Worm (Caenorhabditis elegans) whole organism, young adult: ENCODE data around the gene nlp-13.
"Not testable (repeated sequence)": the region's sequence is repeated elsewhere in the genome, so short reads cannot be mapped to it uniquely, and the experiment has no call there.

ENCODE experiments used
- C17E4.6 ChIP-seq: fragments of 200-800 bp; sonication (Bioruptor generic); IDR thresholded peaks from 2 replicates; pipeline ENCODE4 v1.3.6; 2022; ENCODE audit warnings: missing genetic modification reagents, missing genetic modification characterization, missing compliant biosample characterization
- D2030.7 ChIP-seq: fragments of 200-800 bp; sonication (Bioruptor generic); IDR thresholded peaks from 2 replicates; pipeline ENCODE4 v1.3.6; 2022; ENCODE audit warnings: missing genetic modification reagents, missing genetic modification characterization, missing compliant biosample characterization
- F22D6.2 ChIP-seq: sonication (generic microtip); optimal IDR thresholded peaks from 2 replicates; lab custom pipeline; 2016; ENCODE audit warnings: mild to moderate bottlenecking, missing genetic modification characterization, missing compliant biosample characterization
- F39B2.1 ChIP-seq: fragments of 200-800 bp; sonication (Bioruptor generic); IDR thresholded peaks from 2 replicates; pipeline ENCODE4 v1.3.6; 2022; ENCODE audit warnings: missing genetic modification reagents, missing genetic modification characterization, missing compliant biosample characterization
- F57C9.4 ChIP-seq: sonication (generic microtip); optimal IDR thresholded peaks from 2 replicates; lab custom pipeline; 2017; ENCODE audit warnings: mild to moderate bottlenecking, missing genetic modification characterization, missing compliant biosample characterization
- K11D2.4 ChIP-seq: fragments of 200-800 bp; sonication (Bioruptor generic); IDR thresholded peaks from 2 replicates; pipeline ENCODE4 v1.3.6; 2022; ENCODE audit warnings: missing genetic modification reagents, missing genetic modification characterization, missing compliant biosample characterization
- Y56A3A.18 ChIP-seq: fragments of 200-800 bp; sonication (Bioruptor generic); IDR thresholded peaks from 2 replicates; pipeline ENCODE4 v1.3.6; 2022; ENCODE audit warnings: missing genetic modification reagents, missing genetic modification characterization, missing compliant biosample characterization
- ZK185.1 ChIP-seq: sonication (generic microtip); optimal IDR thresholded peaks from 2 replicates; lab custom pipeline; 2016; ENCODE audit warnings: mild to moderate bottlenecking, missing genetic modification characterization, missing compliant biosample characterization; ENCODE audit not compliant: poor library complexity, severe bottlenecking
- aptf-3 ChIP-seq: fragments of 200-800 bp; sonication (Bioruptor generic); IDR thresholded peaks from 2 replicates; pipeline ENCODE4 v1.3.6; 2022; ENCODE audit warnings: missing genetic modification characterization, missing compliant biosample characterization
- athp-1 ChIP-seq: sonication (generic microtip); optimal IDR thresholded peaks from 2 replicates; lab custom pipeline; 2017; ENCODE audit warnings: mild to moderate bottlenecking, missing genetic modification characterization, missing compliant biosample characterization
- attf-3 ChIP-seq: fragments of 200-800 bp; sonication (Bioruptor generic); conservative IDR thresholded peaks from 2 replicates; pipeline ENCODE4 v1.3.6; 2022; ENCODE audit warnings: missing genetic modification reagents, missing genetic modification characterization, missing compliant biosample characterization
- bed-2 ChIP-seq: fragments of 200-800 bp; sonication (Bioruptor generic); IDR thresholded peaks from 2 replicates; pipeline ENCODE4 v1.3.6; 2022; ENCODE audit warnings: missing genetic modification reagents, missing genetic modification characterization, missing compliant biosample characterization
- ccch-3 ChIP-seq: fragments of 200-800 bp; sonication (Bioruptor generic); optimal IDR thresholded peaks from 2 replicates; lab custom pipeline; 2018; ENCODE audit warnings: mild to moderate bottlenecking, missing genetic modification characterization, missing compliant biosample characterization
- ceh-40 ChIP-seq: fragments of 200-800 bp; sonication (Bioruptor generic); IDR thresholded peaks from 2 replicates; pipeline ENCODE4 v1.3.6; 2022; ENCODE audit warnings: missing genetic modification characterization, missing compliant biosample characterization
- ceh-79 ChIP-seq: sonication (generic microtip); optimal IDR thresholded peaks from 2 replicates; lab custom pipeline; 2017; ENCODE audit warnings: mild to moderate bottlenecking, missing genetic modification characterization, missing compliant biosample characterization
- dpff-1 ChIP-seq: sonication (generic microtip); optimal IDR thresholded peaks from 2 replicates; lab custom pipeline; 2017; ENCODE audit warnings: mild to moderate bottlenecking, missing genetic modification characterization, missing compliant biosample characterization
- egl-44 ChIP-seq: fragments of 200-800 bp; sonication (Bioruptor generic); IDR thresholded peaks from 2 replicates; pipeline ENCODE4 v1.3.6; 2022; ENCODE audit warnings: missing genetic modification reagents, missing genetic modification characterization, missing compliant biosample characterization
- fkh-3 ChIP-seq: sonication (generic microtip); optimal IDR thresholded peaks from 2 replicates; lab custom pipeline; 2016; ENCODE audit warnings: mild to moderate bottlenecking, missing genetic modification characterization, missing compliant biosample characterization
- hlh-26 ChIP-seq: fragments of 200-800 bp; sonication (Bioruptor generic); conservative IDR thresholded peaks from 2 replicates; pipeline ENCODE4 v1.3.6; 2022; ENCODE audit warnings: missing genetic modification reagents, missing genetic modification characterization, missing compliant biosample characterization
- hsf-1 ChIP-seq: fragments of 200-800 bp; sonication (Bioruptor generic); IDR thresholded peaks from 2 replicates; pipeline ENCODE4 v1.3.6; 2022; ENCODE audit warnings: missing genetic modification reagents, missing genetic modification characterization, missing compliant biosample characterization
- lir-1 ChIP-seq: fragments of 200-800 bp; sonication (Bioruptor generic); conservative IDR thresholded peaks from 2 replicates; pipeline ENCODE4 v1.3.6; 2022; ENCODE audit warnings: missing genetic modification reagents, missing genetic modification characterization, missing compliant biosample characterization
- madf-3 ChIP-seq: fragments of 200-800 bp; sonication (Bioruptor generic); IDR thresholded peaks from 2 replicates; pipeline ENCODE4 v1.3.6; 2022; ENCODE audit warnings: missing genetic modification reagents, missing genetic modification characterization, missing compliant biosample characterization
- nhr-120 ChIP-seq: fragments of 200-800 bp; sonication (Bioruptor generic); IDR thresholded peaks from 2 replicates; pipeline ENCODE4 v1.3.6; 2022; ENCODE audit warnings: missing genetic modification characterization, missing compliant biosample characterization
- nhr-80 ChIP-seq: sonication (generic microtip); optimal IDR thresholded peaks from 2 replicates; lab custom pipeline; 2016; ENCODE audit warnings: missing genetic modification characterization, missing compliant biosample characterization
- nhr-90 ChIP-seq: sonication (generic microtip); optimal IDR thresholded peaks from 2 replicates; lab custom pipeline; 2016; ENCODE audit warnings: missing genotype, mild to moderate bottlenecking, missing genetic modification characterization, missing compliant biosample characterization
- pha-4 ChIP-seq: fragments of 150-350 bp; sonication (generic microtip); optimal IDR thresholded peaks from 2 replicates; lab custom pipeline; 2014; ENCODE audit warnings: missing biosample characterization, missing genetic modification reagents, missing genetic modification characterization
- rcor-1 ChIP-seq: fragments of 200-800 bp; sonication (Bioruptor generic); IDR thresholded peaks from 2 replicates; pipeline ENCODE4 v1.3.6; 2022; ENCODE audit warnings: missing genetic modification reagents, missing genetic modification characterization, missing compliant biosample characterization
- rec-8 ChIP-seq, 2 experiments: sonication (generic microtip); optimal IDR thresholded peaks; 2 replicates each; lab custom pipeline; 2016; ENCODE audit warnings: mild to moderate bottlenecking in 2 of 2, missing genetic modification characterization in 2 of 2, missing genetic modification reagents in 2 of 2, missing genotype in 2 of 2, missing biosample characterization in 1 of 2, missing compliant biosample characterization in 1 of 2, moderate library complexity in 1 of 2
- repo-1 ChIP-seq: sonication (generic microtip); optimal IDR thresholded peaks from 2 replicates; lab custom pipeline; 2017; ENCODE audit warnings: mild to moderate bottlenecking, missing genetic modification characterization, missing compliant biosample characterization
- snpc-4 ChIP-seq, 5 experiments: fragments of 150-350 bp in 1 of 5; sonication (generic microtip) in 4 of 5; optimal IDR thresholded peaks; 2 replicates each; lab custom pipeline; 2014 to 2018; ENCODE audit warnings: missing genetic modification characterization in 5 of 5, missing biosample characterization in 3 of 5, antibody characterized with exemption in 2 of 5, mild to moderate bottlenecking in 2 of 5, missing compliant biosample characterization in 2 of 5, missing genotype in 2 of 5, moderate library complexity in 2 of 5, missing genetic modification reagents in 1 of 5
- sptf-2 ChIP-seq: fragments of 200-800 bp; sonication (Bioruptor generic); optimal IDR thresholded peaks from 2 replicates; lab custom pipeline; 2018; ENCODE audit warnings: mild to moderate bottlenecking, missing genetic modification characterization, missing compliant biosample characterization
- tbp1 ChIP-seq: fragments of 200-800 bp; sonication (Bioruptor generic); optimal IDR thresholded peaks from 2 replicates; lab custom pipeline; 2018; ENCODE audit warnings: mild to moderate bottlenecking, missing genetic modification characterization, missing compliant biosample characterization
- ztf-18 ChIP-seq: sonication (generic microtip); optimal IDR thresholded peaks from 2 replicates; lab custom pipeline; 2016; ENCODE audit warnings: missing genotype, mild to moderate bottlenecking, missing genetic modification characterization, missing compliant biosample characterization
- ztf-3 ChIP-seq: fragments of 200-800 bp; sonication (Bioruptor generic); optimal IDR thresholded peaks from 2 replicates; lab custom pipeline; 2018; ENCODE audit warnings: mild to moderate bottlenecking, missing genetic modification characterization, missing compliant biosample characterization

Gene nlp-13

ce11 chrV:4260090-4260489, 23.9 kb downstream of the nlp-13 start, which contains the start of gene srt-3:
srt-3 (minus strand) TSS chrV:4260190.
- TF ChIP-seq attf-3 (GFP tag; lab: Robert Waterston, UW) (no peak), F57C9.4 (tag; lab: Kevin White, UChicago) (no peak), rcor-1 (GFP tag; lab: Robert Waterston, UW) (no peak), F39B2.1 (GFP tag; lab: Robert Waterston, UW) (no peak), ceh-40 (no peak), C17E4.6 (no peak), rec-8 (tag; optimal IDR thresholded peaks at IDR 0.05; lab: Kevin White, UChicago) (no peak), repo-1 (no peak), lir-1 (GFP tag; lab: Robert Waterston, UW) (no peak), snpc-4 (GFP tag; optimal IDR thresholded peaks at IDR 0.05; lab: Kevin White, UChicago) (no peak), snpc-4 (tag; optimal IDR thresholded peaks at IDR 0.05; lab: Kevin White, UChicago) (no peak), D2030.7 (no peak), nhr-80 (tag; lab: Kevin White, UChicago) (no peak)
- TF ChIP-seq, all 124 proteins: peak for 0

ce11 chrV:4261385-4261784, 25.2 kb downstream of the nlp-13 start:
- TF ChIP-seq hsf-1 (GFP tag; lab: Robert Waterston, UW): no peak
- no peak for TF ChIP-seq ztf-18
- TF ChIP-seq ceh-79 (tag; lab: Kevin White, UChicago): no peak
- TF ChIP-seq D2030.7: no peak
- no peak for TF ChIP-seq F57C9.4 (tag; lab: Kevin White, UChicago)
- no peak for TF ChIP-seq fkh-3
- TF ChIP-seq lir-1 (GFP tag; lab: Robert Waterston, UW): no peak
- no peak for TF ChIP-seq nhr-90 (tag; lab: Kevin White, UChicago)
- TF ChIP-seq egl-44: no peak

DNA sequence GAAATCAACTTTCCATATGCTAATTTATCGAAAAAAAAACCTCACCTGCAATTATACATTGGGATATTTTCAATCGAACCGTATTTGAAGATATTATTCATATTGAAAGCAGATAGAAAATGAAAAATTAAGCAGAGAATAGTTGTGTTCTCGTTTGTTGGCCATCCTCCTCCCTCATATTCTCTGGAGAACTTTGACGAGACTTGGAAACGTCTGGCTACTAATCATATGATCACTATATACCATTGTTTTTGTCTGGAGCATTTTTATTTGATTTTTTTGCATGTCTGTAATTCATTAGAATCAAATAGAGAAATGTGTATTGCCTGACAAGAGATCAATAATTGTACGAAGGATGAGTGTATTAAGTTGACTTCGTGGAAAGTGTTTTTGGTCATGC, 28.3 kb downstream of the nlp-13 start, which contains the start of gene srt-35:
TSS of gene srt-35 (minus strand) at position 101 of the 400 bp plus-strand sequence.
- TF ChIP-seq dpff-1 (tag; lab: Kevin White, UChicago) (no peak), ccch-3 (GFP tag; lab: Kevin White, UChicago) (no peak)

- TF ChIP-seq ZK185.1 (tag; lab: Kevin White, UChicago); K11D2.4; pha-4 (tag; lab: Kevin White, UChicago): not testable (repeated sequence)
Observed at ce11 chrV:4268213-4268612, 32.0 kb downstream of the nlp-13 start, which contains the start of gene srt-36. srt-36 (minus strand) TSS chrV:4268313.

ce11 chrV:4271258-4271657, 35.0 kb downstream of the nlp-13 start, which contains the start of gene srt-38:
srt-38 (minus strand) TSS chrV:4271358.
- TF ChIP-seq hlh-26 (GFP tag; lab: Robert Waterston, UW); sptf-2 (GFP tag; lab: Kevin White, UChicago); athp-1: not testable (repeated sequence)

ce11 chrV:4273372-4273771, 37.2 kb downstream of the nlp-13 start:
- TF ChIP-seq tbp1 (GFP tag; lab: Kevin White, UChicago) (no peak), fkh-3 (no peak), F22D6.2 (tag; lab: Kevin White, UChicago) (no peak), madf-3 (GFP tag; lab: Robert Waterston, UW) (no peak), Y56A3A.18 (GFP tag; lab: Robert Waterston, UW) (no peak), bed-2 (GFP tag; lab: Robert Waterston, UW) (no peak), nhr-120 (no peak), aptf-3 (no peak), ztf-3 (GFP tag; lab: Kevin White, UChicago) (no peak)
